Fruit fly (Drosophila melanogaster) whole organism, embryonic: ENCODE results near the gene CG10804.
A peak's percentile ranks its signal among the peaks of the same experiment; 100 is the strongest.

Source experiments
- Atf3 ChIP-seq: fragments of 200-800 bp; sonication (Bioruptor generic); optimal IDR thresholded peaks from 3 replicates; lab custom pipeline; 2016; ENCODE audit warnings: missing biosample characterization, missing genetic modification characterization
- BEAF-32 ChIP-seq: fragments of 200-800 bp; sonication (Bioruptor generic); optimal IDR thresholded peaks from 3 replicates; lab custom pipeline; 2017; ENCODE audit warnings: missing biosample characterization, missing genetic modification characterization, mild to moderate bottlenecking, moderate library complexity, missing genetic modification reagents
- C15 ChIP-seq: fragments of 200-800 bp; sonication (Bioruptor generic); IDR thresholded peaks from 3 replicates; pipeline ENCODE4 v1.3.6; 2022; ENCODE audit warnings: missing biosample characterization, missing genetic modification characterization
- CG10274 ChIP-seq: fragments of 200-800 bp; sonication (Bioruptor generic); optimal IDR thresholded peaks from 3 replicates; lab custom pipeline; 2017; ENCODE audit warnings: missing biosample characterization, mild to moderate bottlenecking, missing genetic modification characterization
- CG10321 ChIP-seq: fragments of 200-800 bp; sonication (Bioruptor generic); IDR thresholded peaks from 2 replicates; pipeline ENCODE4 v1.3.6; 2022; ENCODE audit warnings: missing biosample characterization, missing genetic modification characterization
- CG10366 ChIP-seq: fragments of 200-800 bp; sonication (Bioruptor generic); IDR thresholded peaks from 2 replicates; pipeline ENCODE4 v1.3.6; 2022; ENCODE audit warnings: missing biosample characterization, missing genetic modification characterization
- CG10431 ChIP-seq: fragments of 200-800 bp; sonication (Bioruptor generic); optimal IDR thresholded peaks from 3 replicates; lab custom pipeline; 2018; ENCODE audit warnings: missing biosample characterization, mild to moderate bottlenecking, missing genetic modification characterization
- CG10979 ChIP-seq: fragments of 200-800 bp; sonication (Bioruptor generic); optimal IDR thresholded peaks from 2 replicates; lab custom pipeline; 2018; ENCODE audit warnings: missing biosample characterization, mild to moderate bottlenecking, missing genetic modification characterization, moderate library complexity
- CG11695 ChIP-seq: fragments of 200-800 bp; sonication (Bioruptor generic); IDR thresholded peaks from 3 replicates; pipeline ENCODE4 v1.3.6; 2022; ENCODE audit warnings: missing biosample characterization, missing genetic modification characterization
- CG11696 ChIP-seq: fragments of 200-800 bp; sonication (Bioruptor generic); IDR thresholded peaks from 2 replicates; pipeline ENCODE4 v1.3.6; 2022; ENCODE audit warnings: missing biosample characterization, missing genetic modification characterization
- CG12071 ChIP-seq: fragments of 200-800 bp; sonication (Bioruptor generic); optimal IDR thresholded peaks from 3 replicates; lab custom pipeline; 2018; ENCODE audit warnings: missing biosample characterization, mild to moderate bottlenecking, missing genetic modification characterization
- CG13123 ChIP-seq: fragments of 200-800 bp; sonication (Bioruptor generic); optimal IDR thresholded peaks from 2 replicates; lab custom pipeline; 2016; ENCODE audit warnings: missing biosample characterization, missing genetic modification characterization
- CG14667 ChIP-seq: fragments of 200-800 bp; sonication (Bioruptor generic); IDR thresholded peaks from 2 replicates; pipeline ENCODE4 v1.3.6; 2022; ENCODE audit warnings: missing biosample characterization, missing genetic modification characterization
- CG17186 ChIP-seq: fragments of 200-800 bp; sonication (Bioruptor generic); optimal IDR thresholded peaks from 3 replicates; lab custom pipeline; 2017; ENCODE audit warnings: missing biosample characterization, missing genetic modification reagents, missing genetic modification characterization
- CG17612 ChIP-seq: fragments of 200-800 bp; sonication (Bioruptor generic); IDR thresholded peaks from 2 replicates; pipeline ENCODE4 v1.3.6; 2022; ENCODE audit warnings: missing biosample characterization, missing genetic modification characterization
- CG3726 ChIP-seq: fragments of 200-800 bp; sonication (Bioruptor generic); IDR thresholded peaks from 3 replicates; pipeline ENCODE4, ENCODE4 v1.3.6; 2022; ENCODE audit warnings: missing biosample characterization, missing genetic modification characterization
- CG4424 ChIP-seq: fragments of 200-800 bp; sonication (Bioruptor generic); optimal IDR thresholded peaks from 3 replicates; lab custom pipeline; 2016; ENCODE audit warnings: missing biosample characterization, missing genetic modification characterization
- CG6175 ChIP-seq: fragments of 200-800 bp; sonication (Bioruptor generic); IDR thresholded peaks from 3 replicates; pipeline ENCODE4 v1.3.6; 2022; ENCODE audit warnings: missing biosample characterization, missing genetic modification characterization
- CG7556 ChIP-seq: fragments of 200-800 bp; sonication (Bioruptor generic); optimal IDR thresholded peaks from 2 replicates; lab custom pipeline; 2017; ENCODE audit warnings: missing biosample characterization, mild to moderate bottlenecking, missing genetic modification characterization
- Dad ChIP-seq: fragments of 200-800 bp; sonication (Bioruptor generic); optimal IDR thresholded peaks from 3 replicates; lab custom pipeline; 2016; ENCODE audit warnings: missing biosample characterization, missing genetic modification characterization
- Drgx ChIP-seq: fragments of 200-800 bp; sonication (Bioruptor generic); IDR thresholded peaks from 2 replicates; pipeline ENCODE4 v1.3.6; 2022; ENCODE audit warnings: missing biosample characterization, missing genetic modification characterization
- Fer3 ChIP-seq: fragments of 200-800 bp; sonication (Bioruptor generic); optimal IDR thresholded peaks from 2 replicates; lab custom pipeline; 2018; ENCODE audit warnings: missing biosample characterization, mild to moderate bottlenecking, missing genetic modification characterization, moderate library complexity
- Hr3 ChIP-seq: fragments of 200-800 bp; sonication (Bioruptor generic); optimal IDR thresholded peaks from 3 replicates; lab custom pipeline; 2016; ENCODE audit warnings: missing biosample characterization, missing genetic modification characterization
- Hr39 ChIP-seq: fragments of >200 bp; optimal IDR thresholded peaks from 2 replicates; lab custom pipeline; 2017
- Kr ChIP-seq: fragments of 200-800 bp; sonication (Bioruptor generic); optimal IDR thresholded peaks from 2 replicates; lab custom pipeline; 2017; ENCODE audit warnings: missing biosample characterization, mild to moderate bottlenecking, missing genetic modification characterization
- NC2β ChIP-seq: fragments of 200-800 bp; sonication (Bioruptor generic); optimal IDR thresholded peaks from 2 replicates; lab custom pipeline; 2016; ENCODE audit warnings: missing biosample characterization, missing genetic modification characterization
- Neu2 ChIP-seq: fragments of 200-800 bp; sonication (Bioruptor generic); optimal IDR thresholded peaks from 3 replicates; lab custom pipeline; 2016; ENCODE audit warnings: missing biosample characterization, missing genetic modification characterization, borderline replicate concordance
- Scr ChIP-seq: fragments of 200-800 bp; sonication (Bioruptor generic); IDR thresholded peaks from 2 replicates; pipeline ENCODE4 v1.3.6; 2022; ENCODE audit warnings: missing biosample characterization, missing genetic modification characterization; ENCODE audit not compliant: partially characterized antibody
- Ssrp ChIP-seq: fragments of 200-800 bp; sonication (Bioruptor generic); optimal IDR thresholded peaks from 2 replicates; lab custom pipeline; 2018; ENCODE audit warnings: missing biosample characterization, mild to moderate bottlenecking, missing genetic modification characterization, moderate library complexity
- ase ChIP-seq: fragments of 200-800 bp; sonication (Bioruptor generic); IDR thresholded peaks from 3 replicates; pipeline ENCODE4 v1.3.6; 2022; ENCODE audit warnings: missing biosample characterization, missing genetic modification characterization
- ash1 ChIP-seq: fragments of 200-800 bp; sonication (Bioruptor generic); optimal IDR thresholded peaks from 2 replicates; lab custom pipeline; 2018; ENCODE audit warnings: missing biosample characterization, mild to moderate bottlenecking, missing genetic modification characterization
- bab2 ChIP-seq: fragments of 200-800 bp; sonication (Bioruptor generic); optimal IDR thresholded peaks from 2 replicates; lab custom pipeline; 2016; ENCODE audit warnings: missing biosample characterization, missing genetic modification characterization
- bcd ChIP-seq: fragments of 200-800 bp; sonication (Bioruptor generic); optimal IDR thresholded peaks from 2 replicates; lab custom pipeline; 2017; ENCODE audit warnings: missing biosample characterization, mild to moderate bottlenecking, missing genetic modification characterization
- bowl ChIP-seq: fragments of 200-800 bp; sonication (Bioruptor generic); IDR thresholded peaks from 2 replicates; pipeline ENCODE4 v1.3.6; 2022; ENCODE audit warnings: missing biosample characterization, missing genetic modification characterization
- btn ChIP-seq: fragments of 200-800 bp; sonication (Bioruptor generic); optimal IDR thresholded peaks from 2 replicates; lab custom pipeline; 2016; ENCODE audit warnings: missing biosample characterization, missing genetic modification characterization
- chn ChIP-seq: fragments of 200-800 bp; sonication (Bioruptor generic); optimal IDR thresholded peaks from 2 replicates; lab custom pipeline; 2016; ENCODE audit warnings: missing biosample characterization, missing genetic modification characterization
- da ChIP-seq: fragments of 200-800 bp; sonication (Bioruptor generic); optimal IDR thresholded peaks from 2 replicates; lab custom pipeline; 2016; ENCODE audit warnings: missing biosample characterization, missing genetic modification characterization
- dati ChIP-seq: fragments of 200-800 bp; sonication (Bioruptor generic); IDR thresholded peaks from 2 replicates; pipeline ENCODE4 v1.3.6; 2022; ENCODE audit warnings: missing biosample characterization, missing genetic modification characterization
- dysf ChIP-seq: fragments of 200-800 bp; sonication (Bioruptor generic); IDR thresholded peaks from 3 replicates; pipeline ENCODE4 v1.3.6; 2022; ENCODE audit warnings: missing biosample characterization, missing genetic modification characterization
- exex ChIP-seq: fragments of 200-800 bp; sonication (Bioruptor generic); optimal IDR thresholded peaks from 4 replicates; lab custom pipeline; 2018; ENCODE audit warnings: missing biosample characterization, mild to moderate bottlenecking, missing genetic modification characterization, moderate library complexity
- fru ChIP-seq: fragments of >200 bp; optimal IDR thresholded peaks from 2 replicates; lab custom pipeline; 2017
- gcm ChIP-seq: fragments of 200-800 bp; sonication (Bioruptor generic); optimal IDR thresholded peaks from 2 replicates; lab custom pipeline; 2019; ENCODE audit warnings: missing biosample characterization, mild to moderate bottlenecking, missing genetic modification characterization, moderate library complexity
- ham ChIP-seq: fragments of 200-800 bp; sonication (Bioruptor generic); IDR thresholded peaks from 2 replicates; pipeline ENCODE4 v1.3.6; 2022; ENCODE audit warnings: missing biosample characterization, missing genetic modification characterization
- hbn ChIP-seq: fragments of 200-800 bp; sonication (Bioruptor generic); IDR thresholded peaks from 2 replicates; pipeline ENCODE4 v1.3.6; 2022; ENCODE audit warnings: missing biosample characterization, missing genetic modification characterization; ENCODE audit not compliant: partially characterized antibody
- jumu ChIP-seq: fragments of 200-800 bp; sonication (Bioruptor generic); optimal IDR thresholded peaks from 3 replicates; lab custom pipeline; 2016; ENCODE audit warnings: missing biosample characterization, missing genetic modification characterization
- lab ChIP-seq: fragments of 200-800 bp; sonication (Bioruptor generic); optimal IDR thresholded peaks from 3 replicates; lab custom pipeline; 2017; ENCODE audit warnings: missing biosample characterization, missing genetic modification characterization, mild to moderate bottlenecking, moderate library complexity, missing genetic modification reagents
- lmd ChIP-seq: fragments of 200-800 bp; sonication (Bioruptor generic); IDR thresholded peaks from 2 replicates; pipeline ENCODE4 v1.3.6; 2022; ENCODE audit warnings: missing biosample characterization, missing genetic modification characterization
- mld ChIP-seq: fragments of 200-800 bp; sonication (Bioruptor generic); IDR thresholded peaks from 3 replicates; pipeline ENCODE4 v1.3.6; 2022; ENCODE audit warnings: missing biosample characterization, missing genetic modification characterization; ENCODE audit not compliant: partially characterized antibody
- repo ChIP-seq: fragments of 200-800 bp; sonication (Bioruptor generic); optimal IDR thresholded peaks from 2 replicates; lab custom pipeline; 2016; ENCODE audit warnings: missing biosample characterization, missing genetic modification characterization
- toy ChIP-seq: fragments of 200-800 bp; sonication (Bioruptor generic); IDR thresholded peaks from 2 replicates; pipeline ENCODE4 v1.3.6; 2022; ENCODE audit warnings: missing biosample characterization, missing genetic modification characterization
- trh ChIP-seq: fragments of 200-800 bp; sonication (Bioruptor generic); optimal IDR thresholded peaks from 2 replicates; lab custom pipeline; 2016; ENCODE audit warnings: missing biosample characterization, missing genetic modification characterization
- unpg ChIP-seq: fragments of 200-800 bp; sonication (Bioruptor generic); optimal IDR thresholded peaks from 3 replicates; lab custom pipeline; 2018; ENCODE audit warnings: missing biosample characterization, mild to moderate bottlenecking, missing genetic modification characterization, moderate library complexity
- vvl ChIP-seq: fragments of 200-800 bp; sonication (Bioruptor generic); IDR thresholded peaks from 2 replicates; pipeline ENCODE4 v1.3.6; 2022; ENCODE audit warnings: missing biosample characterization, missing genetic modification characterization

CG10804 gene

DNA sequence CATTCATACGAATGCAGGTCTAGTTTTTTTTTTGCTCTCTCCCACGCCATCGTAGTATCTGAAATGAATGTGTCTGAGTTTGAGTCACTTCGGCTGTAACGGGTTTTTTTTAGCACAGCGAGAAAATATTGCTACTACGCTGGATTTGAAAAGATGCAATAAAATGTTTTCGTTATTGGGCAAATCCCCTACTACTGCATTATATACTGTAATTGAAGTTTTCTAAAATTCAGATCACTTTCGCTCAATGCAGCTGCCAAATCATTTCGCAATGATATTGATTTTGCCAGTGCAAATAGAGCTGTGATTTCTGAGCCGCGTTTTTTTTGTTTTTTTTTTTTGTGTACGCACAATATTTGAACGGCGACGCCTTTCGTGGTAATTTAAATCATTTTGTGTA, 49.2 kb downstream of the CG10804 start (continued):
- TF ChIP-seq ash1 (no peak), dysf (peak; percentile 53), da (GFP tag; lab: Kevin White, UChicago) (no peak), CG10366 (peak; percentile 66), unpg (GFP tag; lab: Kevin White, UChicago) (peak; percentile 38), Atf3 (GFP tag; lab: Kevin White, UChicago) (peak; percentile 20), CG10979 (tag; lab: Kevin White, UChicago) (no peak), bab2 (GFP tag; lab: Kevin White, UChicago) (peak; percentile 3), Drgx (GFP tag; lab: Robert Waterston, UW) (peak; percentile 89), CG17612 (GFP tag; lab: Robert Waterston, UW) (no peak), Hr39 (lab: Kevin White, UChicago) (no peak), CG7556 (GFP tag; lab: Kevin White, UChicago) (peak; percentile 8), Kr (GFP tag; lab: Kevin White, UChicago) (no peak), BEAF-32 (GFP tag; lab: Kevin White, UChicago) (no peak), Dad (GFP tag; lab: Kevin White, UChicago) (no peak), CG4424 (GFP tag; lab: Kevin White, UChicago) (peak; percentile 3), chn (GFP tag; lab: Kevin White, UChicago) (no peak), Scr (GFP tag; lab: Robert Waterston, UW) (no peak), ham (GFP tag; lab: Robert Waterston, UW) (no peak), NC2β (GFP tag; lab: Kevin White, UChicago) (no peak), CG13123 (GFP tag; lab: Kevin White, UChicago) (no peak), C15 (no peak), Hr3 (GFP tag; lab: Kevin White, UChicago) (no peak), CG10321 (GFP tag; lab: Robert Waterston, UW) (no peak), lmd (GFP tag; lab: Robert Waterston, UW) (peak; percentile 50; the same call in 1 of the 2 replicates), Fer3 (tag; lab: Kevin White, UChicago) (peak; percentile 3), jumu (GFP tag; lab: Kevin White, UChicago) (peak; percentile 31), CG3726 (peak; percentile 58; the same call in 1 of the 3 replicates), CG6175 (GFP tag; lab: Robert Waterston, UW) (no peak), lab (peak; percentile 42), CG12071 (no peak), CG14667 (GFP tag; lab: Robert Waterston, UW) (no peak), dati (no peak), gcm (no peak), CG10274 (GFP tag; lab: Kevin White, UChicago) (no peak), bowl (GFP tag; lab: Robert Waterston, UW) (no peak), fru (lab: Kevin White, UChicago) (no peak), CG17186 (GFP tag; lab: Kevin White, UChicago) (no peak), CG10431 (GFP tag; lab: Kevin White, UChicago) (no peak), toy (GFP tag; lab: Robert Waterston, UW) (no peak), exex (no peak), Neu2 (GFP tag; lab: Kevin White, UChicago) (no peak), CG11695 (GFP tag; lab: Robert Waterston, UW) (peak; percentile 55; the same call in 2 of the 3 replicates), CG11696 (GFP tag; lab: Robert Waterston, UW) (no peak), vvl (GFP tag; lab: Robert Waterston, UW) (peak; percentile 60), hbn (GFP tag; lab: Robert Waterston, UW) (no peak), bcd (no peak), trh (GFP tag; lab: Kevin White, UChicago) (no peak), btn (GFP tag; lab: Kevin White, UChicago) (peak; percentile 32), mld (no peak), repo (no peak), Ssrp (tag; lab: Kevin White, UChicago) (peak; percentile 8), ase (GFP tag; lab: Robert Waterston, UW) (peak; percentile 55; the same call in 1 of the 3 replicates)
